Fruit fly (Drosophila melanogaster) Kc167 (cell line): ENCODE results near the gene MED7.

Source experiments
- Myc ChIP-seq: fragments of >200 bp; optimal IDR thresholded peaks from 2 replicates; lab custom pipeline; 2017; ENCODE audit warnings: missing external identifiers
- Sin3A ChIP-seq: fragments of >200 bp; optimal IDR thresholded peaks from 2 replicates; lab custom pipeline; 2018; ENCODE audit warnings: missing external identifiers
- h ChIP-seq: fragments of >200 bp; optimal IDR thresholded peaks from 3 replicates; lab custom pipeline; 2018; ENCODE audit warnings: missing external identifiers
- insv ChIP-seq: fragments of >200 bp; optimal IDR thresholded peaks from 3 replicates; lab custom pipeline; 2018; ENCODE audit warnings: missing external identifiers
- psq ChIP-seq: fragments of >200 bp; optimal IDR thresholded peaks from 2 replicates; lab custom pipeline; 2017; ENCODE audit warnings: missing external identifiers

DNA sequence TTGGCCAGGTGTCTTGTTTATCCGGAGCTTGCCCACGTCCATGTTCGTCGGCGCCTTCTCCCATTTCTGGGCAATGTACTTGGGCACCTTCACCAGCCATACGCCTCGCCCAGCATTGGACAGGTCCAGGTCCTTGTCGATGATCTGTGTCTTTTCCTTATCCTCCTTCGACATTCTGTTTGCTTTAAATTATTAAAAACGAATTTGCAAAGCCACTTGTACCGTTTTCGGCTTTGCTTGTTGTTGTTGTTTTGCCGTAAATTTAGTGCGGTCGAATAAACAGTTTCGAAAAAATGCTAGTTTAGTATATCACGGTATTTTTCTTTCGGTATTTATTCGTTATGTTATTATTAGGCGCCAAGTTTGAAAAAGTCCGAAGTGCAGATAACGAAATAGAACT lies 6.7 kb upstream of the MED7 start, which contains the start of gene TfIIFbeta:
- TF ChIP-seq psq = no peak
- no peak for TF ChIP-seq insv (lab: Kevin White, UChicago)
- TF ChIP-seq Sin3A = no peak
- no peak for TF ChIP-seq h (lab: Kevin White, UChicago)
- TF ChIP-seq Myc (lab: Kevin White, UChicago) = no peak
